Fruit fly (Drosophila melanogaster) whole organism, pupa: ENCODE data around the gene PolD1.

Source experiments
- CG10348 ChIP-seq: fragments of 200-800 bp; sonication (Bioruptor generic); IDR thresholded peaks from 2 replicates; pipeline ENCODE4 v1.3.6; 2022; ENCODE audit warnings: missing biosample characterization, missing genetic modification characterization
- CG12605 ChIP-seq: fragments of 200-800 bp; sonication (Bioruptor generic); IDR thresholded peaks from 2 replicates; pipeline ENCODE4 v1.3.6; 2022; ENCODE audit warnings: missing biosample characterization, missing genetic modification characterization
- CG13204 ChIP-seq: fragments of 200-800 bp; sonication (Bioruptor generic); optimal IDR thresholded peaks from 2 replicates; lab custom pipeline; 2018; ENCODE audit warnings: missing biosample characterization, mild to moderate bottlenecking, missing genetic modification characterization, moderate library complexity
- CG14655 ChIP-seq: fragments of 200-800 bp; sonication (Bioruptor generic); optimal IDR thresholded peaks from 3 replicates; lab custom pipeline; 2017; ENCODE audit warnings: mild to moderate bottlenecking, missing biosample characterization, missing genetic modification reagents, missing genetic modification characterization
- CG15710 ChIP-seq: fragments of 200-800 bp; sonication (Bioruptor generic); optimal IDR thresholded peaks from 2 replicates; lab custom pipeline; 2018; ENCODE audit warnings: missing biosample characterization, mild to moderate bottlenecking, missing genetic modification characterization, moderate library complexity
- CG17806 ChIP-seq: fragments of 200-800 bp; sonication (Bioruptor generic); optimal IDR thresholded peaks from 2 replicates; lab custom pipeline; 2018; ENCODE audit warnings: missing biosample characterization, mild to moderate bottlenecking, missing genetic modification characterization, moderate library complexity
- CG32121 ChIP-seq: fragments of 200-800 bp; sonication (Bioruptor generic); IDR thresholded peaks from 2 replicates; pipeline ENCODE4 v1.3.6; 2022; ENCODE audit warnings: missing biosample characterization, missing genetic modification characterization
- CG34367 ChIP-seq: fragments of 200-800 bp; sonication (Bioruptor generic); optimal IDR thresholded peaks from 2 replicates; lab custom pipeline; 2018; ENCODE audit warnings: missing biosample characterization, mild to moderate bottlenecking, missing genetic modification characterization
- CG4496 ChIP-seq: fragments of 200-800 bp; sonication (Bioruptor generic); IDR thresholded peaks from 3 replicates; pipeline ENCODE4 v1.3.6; 2022; ENCODE audit warnings: missing biosample characterization, missing genetic modification characterization
- CG8159 ChIP-seq: fragments of 200-800 bp; sonication (Bioruptor generic); optimal IDR thresholded peaks from 3 replicates; lab custom pipeline; 2018; ENCODE audit warnings: missing biosample characterization, mild to moderate bottlenecking, missing genetic modification characterization, moderate library complexity
- CG8301 ChIP-seq: fragments of 200-800 bp; sonication (Bioruptor generic); optimal IDR thresholded peaks from 2 replicates; lab custom pipeline; 2018; ENCODE audit warnings: missing biosample characterization, mild to moderate bottlenecking, missing genetic modification characterization
- CG9948 ChIP-seq: fragments of 200-800 bp; sonication (Bioruptor generic); optimal IDR thresholded peaks from 2 replicates; lab custom pipeline; 2018; ENCODE audit warnings: missing biosample characterization, mild to moderate bottlenecking, missing genetic modification characterization, moderate library complexity
- D1 ChIP-seq: fragments of 200-800 bp; sonication (Bioruptor generic); optimal IDR thresholded peaks from 2 replicates; lab custom pipeline; 2018; ENCODE audit warnings: missing biosample characterization, mild to moderate bottlenecking, missing genetic modification characterization, moderate library complexity
- EcR ChIP-seq: fragments of 200-800 bp; sonication (Bioruptor generic); optimal IDR thresholded peaks from 3 replicates; lab custom pipeline; 2019; ENCODE audit warnings: missing biosample characterization, missing genetic modification characterization, mild to moderate bottlenecking, moderate library complexity, missing genetic modification reagents
- Ets98B ChIP-seq: fragments of 200-800 bp; sonication (Bioruptor generic); IDR thresholded peaks from 2 replicates; pipeline ENCODE4 v1.3.6; 2022; ENCODE audit warnings: missing biosample characterization, missing genetic modification characterization
- Pif1A ChIP-seq: fragments of 200-800 bp; sonication (Bioruptor generic); optimal IDR thresholded peaks from 3 replicates; lab custom pipeline; 2016; ENCODE audit warnings: missing biosample characterization, missing genetic modification characterization
- Pif1B ChIP-seq: fragments of 200-800 bp; sonication (Bioruptor generic); optimal IDR thresholded peaks from 3 replicates; lab custom pipeline; 2016; ENCODE audit warnings: missing biosample characterization, missing genetic modification characterization
- Snoo ChIP-seq: fragments of 200-800 bp; sonication (Bioruptor generic); optimal IDR thresholded peaks from 3 replicates; lab custom pipeline; 2017; ENCODE audit warnings: missing biosample characterization, mild to moderate bottlenecking, missing genetic modification characterization, inconsistent platforms
- fd96Ca ChIP-seq: fragments of 200-800 bp; sonication (Bioruptor generic); IDR thresholded peaks from 3 replicates; pipeline ENCODE4 v1.3.6; 2022; ENCODE audit warnings: missing biosample characterization, missing genetic modification characterization
- gl ChIP-seq: fragments of 200-800 bp; sonication (Bioruptor generic); optimal IDR thresholded peaks from 2 replicates; lab custom pipeline; 2018; ENCODE audit warnings: missing biosample characterization, mild to moderate bottlenecking, missing genetic modification characterization
- rn ChIP-seq: fragments of 200-800 bp; sonication (Bioruptor generic); IDR thresholded peaks from 2 replicates; pipeline ENCODE4 v1.3.6; 2022; ENCODE audit warnings: missing biosample characterization, missing genetic modification characterization

Gene PolD1

DNA sequence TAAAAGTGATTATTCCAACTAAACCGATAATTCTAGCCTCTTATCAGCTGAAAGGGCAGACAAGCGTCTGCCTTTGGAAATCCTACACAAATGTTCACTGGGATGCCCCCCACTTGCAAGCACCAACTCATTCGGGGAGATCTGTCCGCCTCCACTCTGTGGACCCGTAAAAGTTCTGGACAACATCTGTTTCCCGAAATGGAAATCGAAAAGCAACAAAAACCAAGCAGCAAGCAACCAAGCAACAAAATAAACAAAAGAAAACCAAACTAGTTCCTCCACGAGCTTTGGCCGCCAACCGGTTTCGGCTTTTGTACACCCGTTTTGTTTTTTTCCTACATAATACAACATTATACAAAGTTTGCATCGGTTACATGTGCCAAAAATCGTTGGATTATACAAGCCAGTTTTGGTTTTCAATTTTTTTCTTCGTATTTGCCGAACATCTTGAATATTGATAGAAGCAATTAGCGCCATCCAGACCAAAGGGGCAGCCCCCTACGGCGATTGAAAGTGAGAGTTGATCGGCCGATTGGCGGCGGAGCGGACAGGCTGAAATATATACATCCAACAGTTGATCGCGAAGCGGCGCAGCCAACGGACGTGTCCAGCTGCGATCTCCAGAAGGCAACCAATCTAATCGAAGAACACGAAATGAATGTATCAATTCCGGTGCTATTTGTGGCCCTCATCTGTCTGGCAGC, 28.9 kb downstream of the PolD1 start, which contains the start of gene CG17032:
TSS of gene CG17032 (plus strand) at position 232 of the 704 bp plus-strand sequence.
- TF ChIP-seq EcR (GFP tag; lab: Kevin White, UChicago) (peak; percentile 83), CG12605 (GFP tag; lab: Robert Waterston, UW) (peak; percentile 64), CG34367 (tag; lab: Kevin White, UChicago) (peak; percentile 37), CG10348 (GFP tag; lab: Robert Waterston, UW) (no peak), Pif1B (GFP tag; lab: Kevin White, UChicago) (no peak), fd96Ca (GFP tag; lab: Robert Waterston, UW) (peak; percentile 22; the same call in 1 of the 3 replicates), Ets98B (peak; percentile 40; the same call in 1 of the 2 replicates), gl (tag; lab: Kevin White, UChicago) (peak; percentile 24)

DNA sequence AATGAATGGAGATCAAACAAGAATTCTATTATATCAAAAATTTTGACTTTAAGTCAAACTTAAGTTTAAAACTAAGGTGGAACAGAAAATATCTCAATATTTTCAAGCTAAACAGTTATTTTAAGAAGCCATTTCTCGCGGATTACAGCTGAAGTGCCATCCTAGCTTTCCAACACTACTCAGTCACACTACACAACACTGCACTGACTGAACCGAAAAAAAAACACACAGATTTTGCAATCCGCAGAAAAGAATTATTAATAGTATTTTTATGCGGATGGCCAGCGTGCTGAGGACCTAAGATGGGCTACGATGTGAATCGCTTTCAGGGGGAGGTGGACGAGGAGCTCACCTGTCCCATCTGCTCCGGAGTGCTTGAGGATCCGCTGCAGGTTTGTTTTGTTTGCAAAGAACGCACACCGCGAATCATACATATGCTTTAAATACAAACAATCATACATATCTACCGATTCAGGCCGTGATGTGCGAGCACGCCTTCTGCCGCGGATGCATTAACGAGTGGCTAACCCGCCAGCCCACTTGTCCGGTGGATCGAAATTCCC, 31.1 kb downstream of the PolD1 start, which contains the start of gene elgi:
TSS of gene elgi (plus strand) at position 103 of the 563 bp plus-strand sequence.
- TF ChIP-seq gl (tag; lab: Kevin White, UChicago) (peak; percentile 29), CG8301 (peak; percentile 22), Snoo (tag; lab: Kevin White, UChicago) (peak; percentile 52), CG9948 (no peak), D1 (tag; lab: Kevin White, UChicago) (no peak), CG34367 (tag; lab: Kevin White, UChicago) (peak; percentile 35), CG15710 (tag; lab: Kevin White, UChicago) (peak; percentile 45), CG4496 (GFP tag; lab: Robert Waterston, UW) (no peak), Pif1B (GFP tag; lab: Kevin White, UChicago) (peak; percentile 64), EcR (GFP tag; lab: Kevin White, UChicago) (peak; percentile 14), CG17806 (peak; percentile 2), CG8159 (no peak), Ets98B (peak; percentile 13; the same call in 1 of the 2 replicates), CG12605 (GFP tag; lab: Robert Waterston, UW) (no peak), rn (no peak), CG32121 (GFP tag; lab: Robert Waterston, UW) (no peak)

DNA sequence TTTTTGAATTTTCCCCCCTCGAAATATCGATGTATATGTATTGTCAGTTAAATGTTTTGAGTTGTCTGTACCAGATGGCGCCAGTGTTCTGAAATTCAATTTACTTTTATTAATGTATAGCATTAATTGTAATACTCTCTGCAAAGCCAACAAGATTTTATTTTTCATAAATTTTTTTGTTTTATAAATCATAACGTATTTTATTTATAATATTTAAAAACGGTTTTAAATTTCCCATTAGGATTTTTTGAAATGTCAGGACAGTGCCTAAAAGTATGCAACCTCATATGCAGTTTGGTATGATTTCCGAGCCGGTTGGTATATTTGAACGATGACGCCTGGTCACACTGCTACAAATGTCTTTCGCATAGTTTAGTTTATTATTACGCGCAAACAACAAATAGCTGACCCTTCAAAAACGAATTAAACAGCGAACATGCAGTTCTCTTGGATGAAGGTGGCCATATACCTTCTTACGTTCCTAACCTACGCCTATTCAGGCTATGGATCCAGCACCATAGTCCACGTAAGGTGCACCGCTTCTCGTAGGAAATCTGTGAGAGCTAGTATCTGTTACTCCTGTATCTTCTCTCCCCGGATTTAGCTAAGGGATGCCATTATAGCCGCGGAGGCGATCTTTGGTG, 32.7 kb downstream of the PolD1 start, which contains the start of the genes Pka-C3 and GXIVsPLA2:
TSS of gene Pka-C3 (minus strand) at position 14 of the 644 bp plus-strand sequence.
TSS of gene GXIVsPLA2 (plus strand) at position 313 of the 644 bp plus-strand sequence.
- TF ChIP-seq CG13204 (GFP tag; lab: Kevin White, UChicago) = no peak
- TF ChIP-seq CG32121 (GFP tag; lab: Robert Waterston, UW) = no peak
- peak; percentile 73 for TF ChIP-seq D1 (tag; lab: Kevin White, UChicago)
- no peak for TF ChIP-seq CG4496 (GFP tag; lab: Robert Waterston, UW)
- TF ChIP-seq CG12605 (GFP tag; lab: Robert Waterston, UW) = no peak

DNA sequence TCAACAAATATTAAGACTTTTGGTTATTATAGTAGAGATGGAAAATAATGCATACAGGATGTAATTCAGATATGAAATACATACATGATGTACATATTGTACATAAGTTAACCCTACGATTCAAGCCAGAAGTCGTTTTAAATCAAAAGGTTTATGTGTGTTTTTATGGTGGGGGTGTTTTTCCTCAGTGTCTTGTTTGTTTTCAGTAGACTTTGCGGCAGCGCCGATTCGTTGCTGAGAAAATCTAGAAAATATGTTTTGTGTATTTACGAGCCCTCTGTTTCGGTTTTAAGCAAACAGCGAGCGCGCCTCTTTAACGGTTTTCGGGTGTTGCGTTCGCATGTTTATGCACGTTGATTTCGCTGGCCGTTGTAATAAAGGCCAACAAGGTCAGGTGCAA, 33.7 kb downstream of the PolD1 start:
- no peak for TF ChIP-seq CG9948
- no peak for TF ChIP-seq gl (tag; lab: Kevin White, UChicago)
- no peak for TF ChIP-seq CG4496 (GFP tag; lab: Robert Waterston, UW)
- no peak for TF ChIP-seq CG17806
- no peak for TF ChIP-seq CG8301
- TF ChIP-seq CG13204 (GFP tag; lab: Kevin White, UChicago) = no peak
- TF ChIP-seq Snoo (tag; lab: Kevin White, UChicago) = no peak
- no peak for TF ChIP-seq CG32121 (GFP tag; lab: Robert Waterston, UW)
- no peak for TF ChIP-seq Pif1A
- no peak for TF ChIP-seq CG15710 (tag; lab: Kevin White, UChicago)
- TF ChIP-seq fd96Ca (GFP tag; lab: Robert Waterston, UW) = no peak
- TF ChIP-seq CG14655 (GFP tag; lab: Kevin White, UChicago) = no peak
- no peak for TF ChIP-seq CG34367 (tag; lab: Kevin White, UChicago)
- no peak for TF ChIP-seq Pif1B (GFP tag; lab: Kevin White, UChicago)
- no peak for TF ChIP-seq CG10348 (GFP tag; lab: Robert Waterston, UW)
- TF ChIP-seq CG12605 (GFP tag; lab: Robert Waterston, UW) = no peak
- TF ChIP-seq D1 (tag; lab: Kevin White, UChicago) = no peak

DNA sequence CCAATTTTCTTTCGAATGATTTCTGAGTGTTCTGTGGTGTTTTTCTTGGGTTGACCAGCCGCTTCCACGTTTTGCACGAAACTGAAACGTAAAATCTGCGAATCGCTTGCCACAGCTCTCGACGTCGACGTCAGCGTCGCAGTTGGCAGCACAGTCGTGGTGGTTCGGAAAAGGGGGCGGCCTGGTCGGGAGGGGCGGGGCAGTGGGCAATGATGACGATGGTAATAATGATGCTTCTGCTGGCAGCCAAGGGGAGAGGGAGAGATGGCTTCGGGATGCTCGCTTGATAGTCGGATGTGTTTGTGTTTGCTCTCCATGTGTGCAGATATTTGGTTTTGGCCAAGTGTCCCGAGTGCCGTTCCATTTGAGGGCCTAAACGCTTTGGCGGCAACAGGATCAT, 34.7 kb downstream of the PolD1 start:
- TF ChIP-seq CG4496 (GFP tag; lab: Robert Waterston, UW) (peak; percentile 75), CG13204 (GFP tag; lab: Kevin White, UChicago) (peak; percentile 75), CG32121 (GFP tag; lab: Robert Waterston, UW) (peak; percentile 56), CG14655 (GFP tag; lab: Kevin White, UChicago) (no peak), CG10348 (GFP tag; lab: Robert Waterston, UW) (0 out of 2 replicates have a peak, but pooled peaks have one; percentile 13), EcR (GFP tag; lab: Kevin White, UChicago) (peak; percentile 28), CG12605 (GFP tag; lab: Robert Waterston, UW) (peak; percentile 45; the same call in 1 of the 2 replicates), CG34367 (tag; lab: Kevin White, UChicago) (no peak)
- TF ChIP-seq, all 21 proteins: peak for 6
